Fruit fly (Drosophila melanogaster): ENCODE measurements around the gene CG42259.

DNA sequence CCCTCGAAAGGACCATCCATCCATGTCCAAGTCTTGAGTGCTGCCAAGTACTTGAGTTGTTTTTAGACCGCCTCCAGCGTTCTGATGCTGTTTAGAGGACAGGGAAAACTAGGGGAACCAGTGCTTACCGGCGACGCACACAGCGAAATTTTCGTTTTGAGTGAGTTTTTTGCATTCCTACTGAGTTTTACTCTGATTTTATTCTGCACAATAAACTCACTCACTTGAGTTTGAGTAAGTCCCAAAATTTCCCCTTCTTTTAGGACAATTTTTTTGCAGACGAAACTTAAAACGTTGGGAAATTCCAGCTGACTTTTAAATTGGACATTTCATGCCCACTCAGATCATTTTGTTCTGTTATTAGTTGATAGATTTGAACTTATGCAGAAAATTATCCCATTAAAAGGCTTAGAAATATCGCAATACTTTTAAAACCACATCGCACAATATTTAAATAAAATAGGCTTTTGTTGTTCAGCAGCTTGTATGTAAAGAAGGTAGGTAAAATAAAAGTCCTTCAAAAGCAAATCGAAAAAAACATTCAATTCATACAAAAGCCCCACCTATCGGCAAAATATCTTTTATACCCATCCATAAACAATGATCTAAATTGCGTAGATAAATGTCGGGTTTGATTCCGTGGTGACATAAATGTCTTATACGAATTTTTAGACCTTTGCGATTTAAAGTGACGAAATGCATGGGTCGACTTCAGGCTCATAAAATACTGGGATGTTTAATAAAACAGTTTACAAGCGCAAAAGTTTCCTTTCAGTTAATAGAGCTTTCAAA lies 36.4 kb upstream of the CG42259 start:
- TF ChIP-seq rgr (GFP tag; optimal IDR thresholded peaks at IDR 0.05): no peak
- no peak for TF ChIP-seq Hnf4 (GFP tag; optimal IDR thresholded peaks at IDR 0.05)
- no peak for TF ChIP-seq Dfd (GFP tag; optimal IDR thresholded peaks at IDR 0.05)
- no peak for TF ChIP-seq fru (GFP tag; optimal IDR thresholded peaks at IDR 0.05)
- no peak for TF ChIP-seq ey (GFP tag; optimal IDR thresholded peaks at IDR 0.05)
- TF ChIP-seq psq (GFP tag; optimal IDR thresholded peaks at IDR 0.05): no peak
- no peak for TF ChIP-seq N (GFP tag; optimal IDR thresholded peaks at IDR 0.05)
- TF ChIP-seq dl (GFP tag; optimal IDR thresholded peaks at IDR 0.05; ENCODE audit: insufficient read depth in 1 of 2, partially characterized antibody in 2 of 2): no peak
- TF ChIP-seq Abd-B (GFP tag; optimal IDR thresholded peaks at IDR 0.05): no peak
- TF ChIP-seq lola (GFP tag; optimal IDR thresholded peaks at IDR 0.05): no peak
- peak; percentile 68 for TF ChIP-seq Myc (optimal IDR thresholded peaks at IDR 0.05)
- TF ChIP-seq OdsH (GFP tag; optimal IDR thresholded peaks at IDR 0.05): no peak
- TF ChIP-seq Hr78 (GFP tag; optimal IDR thresholded peaks at IDR 0.05): no peak
- TF ChIP-seq brk (GFP tag; optimal IDR thresholded peaks at IDR 0.05): no peak

All from whole organism, wandering third instar larva.